Fruit fly (Drosophila melanogaster): ENCODE results near the gene CG45064.

Gene CG45064

dm6 chrX:14846116-14846614 is 36.2 kb downstream of the CG45064 start (continued):
- TF ChIP-seq lola (GFP tag; optimal IDR thresholded peaks at IDR 0.05) (peak in 1 of 3 experiments; percentile 61), grau (tag; optimal IDR thresholded peaks at IDR 0.05) (peak; percentile 14), Ets97D (GFP tag; optimal IDR thresholded peaks at IDR 0.05) (no peak), Vsx1 (GFP tag; optimal IDR thresholded peaks at IDR 0.05) (no peak), gsb-n (tag; optimal IDR thresholded peaks at IDR 0.05) (peak; percentile 72), nmo (GFP tag; optimal IDR thresholded peaks at IDR 0.05) (peak; percentile 39), Sox100B (GFP tag; optimal IDR thresholded peaks at IDR 0.05) (peak; percentile 18), slou (GFP tag; optimal IDR thresholded peaks at IDR 0.05) (no peak), sim (GFP tag; IDR thresholded peaks at IDR 0.05) (no peak), CG14710 (tag; optimal IDR thresholded peaks at IDR 0.05) (peak; percentile 51), Hr78 (GFP tag; optimal IDR thresholded peaks at IDR 0.05) (peak in 1 of 2 experiments; percentile 82), run (tag; optimal IDR thresholded peaks at IDR 0.05) (no peak), dati (GFP tag; IDR thresholded peaks at IDR 0.05) (no peak), ara (GFP tag; IDR thresholded peaks at IDR 0.05) (no peak), Hmx (GFP tag; optimal IDR thresholded peaks at IDR 0.05) (no peak), E2f2 (GFP tag; IDR thresholded peaks at IDR 0.05) (no peak), CG32772 (GFP tag; IDR thresholded peaks at IDR 0.05) (no peak), CG16813 (GFP tag; IDR thresholded peaks at IDR 0.05; ENCODE audit: partially characterized antibody) (no peak), CG7928 (GFP tag; optimal IDR thresholded peaks at IDR 0.05) (no peak), CkIIα-i1 (GFP tag; IDR thresholded peaks at IDR 0.05) (no peak), tgo (GFP tag; IDR thresholded peaks at IDR 0.05) (no peak), prd (optimal IDR thresholded peaks at IDR 0.05) (no peak), prd (GFP tag; IDR thresholded peaks at IDR 0.05) (no peak), CG3726 (GFP tag; IDR thresholded peaks at IDR 0.05) (no peak), CHES-1-like (GFP tag; optimal IDR thresholded peaks at IDR 0.05) (no peak), pnt (GFP tag; optimal IDR thresholded peaks at IDR 0.05) (no peak), CG34376 (GFP tag; optimal IDR thresholded peaks at IDR 0.05) (no peak), ci (GFP tag; IDR thresholded peaks at IDR 0.05) (no peak), lbe (GFP tag; optimal IDR thresholded peaks at IDR 0.05) (no peak), CG10366 (GFP tag; IDR thresholded peaks at IDR 0.05) (no peak), nerfin-1 (tag; optimal IDR thresholded peaks at IDR 0.05) (no peak), CTCF (GFP tag; optimal IDR thresholded peaks at IDR 0.05) (no peak), cas (GFP tag; IDR thresholded peaks at IDR 0.05) (no peak), Nf-YA (GFP tag; IDR thresholded peaks at IDR 0.05) (no peak), CG1024 (GFP tag; IDR thresholded peaks at IDR 0.05) (no peak), fru (optimal IDR thresholded peaks at IDR 0.05) (no peak), CG12071 (GFP tag; optimal IDR thresholded peaks at IDR 0.05) (no peak), Xbp1 (GFP tag; optimal IDR thresholded peaks at IDR 0.05) (peak; percentile 21), CG13894 (tag; optimal IDR thresholded peaks at IDR 0.05) (peak; percentile 21), pfk (GFP tag; optimal IDR thresholded peaks at IDR 0.05) (no peak), Lpt (GFP tag; optimal IDR thresholded peaks at IDR 0.05) (no peak), Jarid2 (GFP tag; optimal IDR thresholded peaks at IDR 0.05) (no peak), CG7271 (tag; optimal IDR thresholded peaks at IDR 0.05) (no peak), CG7839 (tag; optimal IDR thresholded peaks at IDR 0.05) (peak; percentile 29), gem (tag; optimal IDR thresholded peaks at IDR 0.05) (peak; percentile 58), bcd (GFP tag; optimal IDR thresholded peaks at IDR 0.05) (no peak), nau (GFP tag; optimal IDR thresholded peaks at IDR 0.05) (no peak), CG17328 (GFP tag; IDR thresholded peaks at IDR 0.05) (no peak), CG16815 (GFP tag; optimal IDR thresholded peaks at IDR 0.05) (no peak), caup (GFP tag; optimal IDR thresholded peaks at IDR 0.05; ENCODE audit: severe bottlenecking) (no peak), inv (GFP tag; IDR thresholded peaks at IDR 0.05; ENCODE audit: partially characterized antibody) (no peak), tio (GFP tag; optimal IDR thresholded peaks at IDR 0.05) (no peak)
